Fruit fly (Drosophila melanogaster) whole organism, embryonic: Measurements from ENCODE around the gene SpdS.

Experiments
- ATbp ChIP-seq: fragments of 200-800 bp; sonication (Bioruptor generic); optimal IDR thresholded peaks from 2 replicates; lab custom pipeline; 2017; ENCODE audit warnings: missing biosample characterization, mild to moderate bottlenecking, missing genetic modification characterization, missing genetic modification reagents
- B-H1 ChIP-seq: fragments of 200-800 bp; sonication (Bioruptor generic); IDR thresholded peaks from 3 replicates; pipeline ENCODE4 v1.3.6; 2022; ENCODE audit warnings: missing biosample characterization, missing genetic modification characterization
- CG10274 ChIP-seq: fragments of 200-800 bp; sonication (Bioruptor generic); optimal IDR thresholded peaks from 3 replicates; lab custom pipeline; 2017; ENCODE audit warnings: missing biosample characterization, mild to moderate bottlenecking, missing genetic modification characterization
- CG10654 ChIP-seq: fragments of 200-800 bp; sonication (Bioruptor generic); optimal IDR thresholded peaks from 2 replicates; lab custom pipeline; 2016; ENCODE audit warnings: missing biosample characterization, missing genetic modification characterization
- CG13296 ChIP-seq: fragments of 200-800 bp; sonication (Bioruptor generic); optimal IDR thresholded peaks from 3 replicates; lab custom pipeline; 2018; ENCODE audit warnings: missing biosample characterization, mild to moderate bottlenecking, missing genetic modification characterization
- CG15011 ChIP-seq: fragments of 200-800 bp; sonication (Bioruptor generic); optimal IDR thresholded peaks from 3 replicates; lab custom pipeline; 2018; ENCODE audit warnings: missing biosample characterization, mild to moderate bottlenecking, missing genetic modification characterization
- CG17186 ChIP-seq: fragments of 200-800 bp; sonication (Bioruptor generic); optimal IDR thresholded peaks from 3 replicates; lab custom pipeline; 2017; ENCODE audit warnings: missing biosample characterization, missing genetic modification reagents, missing genetic modification characterization
- CG17328 ChIP-seq: fragments of 200-800 bp; sonication (Bioruptor generic); IDR thresholded peaks from 2 replicates; pipeline ENCODE4 v1.3.6; 2022; ENCODE audit warnings: missing biosample characterization, missing genetic modification characterization
- CG17829 ChIP-seq: fragments of 200-800 bp; optimal IDR thresholded peaks from 2 replicates; lab custom pipeline; 2019; ENCODE audit warnings: missing biosample characterization, mild to moderate bottlenecking, missing genetic modification characterization, moderate library complexity
- CG18476 ChIP-seq: fragments of 200-800 bp; sonication (Bioruptor generic); optimal IDR thresholded peaks from 2 replicates; lab custom pipeline; 2016; ENCODE audit warnings: missing biosample characterization, mild to moderate bottlenecking, missing genetic modification characterization
- CG2202 ChIP-seq: fragments of 200-800 bp; sonication (Bioruptor generic); optimal IDR thresholded peaks from 2 replicates; lab custom pipeline; 2018; ENCODE audit warnings: missing biosample characterization, mild to moderate bottlenecking, missing genetic modification characterization
- CG2875 ChIP-seq: fragments of 200-800 bp; sonication (Bioruptor generic); optimal IDR thresholded peaks from 2 replicates; lab custom pipeline; 2017; ENCODE audit warnings: missing biosample characterization, mild to moderate bottlenecking, missing genetic modification characterization, missing genetic modification reagents
- CG31365 ChIP-seq: fragments of 200-800 bp; sonication (Bioruptor generic); optimal IDR thresholded peaks from 2 replicates; lab custom pipeline; 2018; ENCODE audit warnings: missing biosample characterization, mild to moderate bottlenecking, missing genetic modification characterization
- CG4707 ChIP-seq: fragments of 200-800 bp; sonication (Bioruptor generic); optimal IDR thresholded peaks from 2 replicates; lab custom pipeline; 2018; ENCODE audit warnings: missing biosample characterization, mild to moderate bottlenecking, missing genetic modification characterization, moderate library complexity
- CG6765 ChIP-seq: fragments of 200-800 bp; sonication (Bioruptor generic); optimal IDR thresholded peaks from 3 replicates; lab custom pipeline; 2017; ENCODE audit warnings: missing biosample characterization, mild to moderate bottlenecking, missing genetic modification characterization
- CG7357 ChIP-seq: fragments of 200-800 bp; sonication (Bioruptor generic); IDR thresholded peaks from 3 replicates; pipeline ENCODE4 v1.3.6; 2022; ENCODE audit warnings: missing biosample characterization, missing genetic modification characterization
- CG7963 ChIP-seq: fragments of 200-800 bp; sonication (Bioruptor generic); IDR thresholded peaks from 3 replicates; pipeline ENCODE4 v1.3.6; 2022; ENCODE audit warnings: missing biosample characterization, missing genetic modification characterization; ENCODE audit not compliant: partially characterized antibody
- CG8765 ChIP-seq: fragments of 200-800 bp; sonication (Bioruptor generic); IDR thresholded peaks from 2 replicates; pipeline ENCODE4 v1.3.6; 2022; ENCODE audit warnings: missing biosample characterization, missing genetic modification characterization
- CG8944 ChIP-seq: fragments of 200-800 bp; sonication (Bioruptor generic); optimal IDR thresholded peaks from 3 replicates; lab custom pipeline; 2016; ENCODE audit warnings: missing biosample characterization, missing genetic modification characterization
- D19B ChIP-seq: fragments of 200-800 bp; sonication (Bioruptor generic); optimal IDR thresholded peaks from 2 replicates; lab custom pipeline; 2017; ENCODE audit warnings: missing biosample characterization, mild to moderate bottlenecking, missing genetic modification characterization
- Dbx ChIP-seq: fragments of 200-800 bp; sonication (Bioruptor generic); IDR thresholded peaks from 3 replicates; pipeline ENCODE4 v1.3.6; 2022; ENCODE audit warnings: missing biosample characterization, missing genetic modification characterization
- H15 ChIP-seq: fragments of 200-800 bp; sonication (Bioruptor generic); IDR thresholded peaks from 3 replicates; pipeline ENCODE4 v1.3.6; 2022; ENCODE audit warnings: missing biosample characterization, missing genetic modification characterization
- HHEX ChIP-seq: fragments of 200-800 bp; sonication (Bioruptor generic); optimal IDR thresholded peaks from 3 replicates; lab custom pipeline; 2017; ENCODE audit warnings: missing biosample characterization, mild to moderate bottlenecking, missing genetic modification characterization, missing genetic modification reagents
- Mrtf ChIP-seq: fragments of 200-800 bp; sonication (Bioruptor generic); IDR thresholded peaks from 3 replicates; pipeline ENCODE4 v1.3.6; 2022; ENCODE audit warnings: missing biosample characterization, missing genetic modification characterization
- NC2α ChIP-seq: fragments of 200-800 bp; sonication (Bioruptor generic); optimal IDR thresholded peaks from 2 replicates; lab custom pipeline; 2016; ENCODE audit warnings: missing biosample characterization, missing genetic modification characterization
- NFAT ChIP-seq: fragments of 200-800 bp; sonication (Bioruptor generic); IDR thresholded peaks from 2 replicates; pipeline ENCODE4 v1.3.6; 2022; ENCODE audit warnings: missing biosample characterization, missing genetic modification characterization
- Scr ChIP-seq: fragments of 200-800 bp; sonication (Bioruptor generic); IDR thresholded peaks from 2 replicates; pipeline ENCODE4 v1.3.6; 2022; ENCODE audit warnings: missing biosample characterization, missing genetic modification characterization; ENCODE audit not compliant: partially characterized antibody
- TFAM ChIP-seq: fragments of 200-800 bp; sonication (Bioruptor generic); optimal IDR thresholded peaks from 2 replicates; lab custom pipeline; 2017; ENCODE audit warnings: missing biosample characterization, missing genetic modification characterization, inconsistent platforms
- al ChIP-seq: fragments of 200-800 bp; sonication (Bioruptor generic); IDR thresholded peaks from 2 replicates; pipeline ENCODE4 v1.3.6; 2022; ENCODE audit warnings: missing biosample characterization, missing genetic modification characterization
- amos ChIP-seq: fragments of 200-800 bp; sonication (Bioruptor generic); IDR thresholded peaks from 2 replicates; pipeline ENCODE4 v1.3.6; 2022; ENCODE audit warnings: missing biosample characterization, missing genetic modification characterization; ENCODE audit not compliant: partially characterized antibody
- ara ChIP-seq: fragments of 200-800 bp; sonication (Bioruptor generic); IDR thresholded peaks from 2 replicates; pipeline ENCODE4 v1.3.6; 2022; ENCODE audit warnings: missing biosample characterization, missing genetic modification characterization
- bbx ChIP-seq: fragments of 200-800 bp; sonication (Bioruptor generic); IDR thresholded peaks from 2 replicates; pipeline ENCODE4 v1.3.6; 2022; ENCODE audit warnings: missing biosample characterization, missing genetic modification characterization; ENCODE audit not compliant: partially characterized antibody
- br ChIP-seq: fragments of >200 bp; optimal IDR thresholded peaks from 2 replicates; lab custom pipeline; 2017
- bsh ChIP-seq, 2 experiments: fragments of 200-800 bp; sonication (Bioruptor generic); optimal IDR thresholded peaks; 2 replicates each; lab custom pipeline; 2017 to 2018; ENCODE audit warnings: mild to moderate bottlenecking in 2 of 2, missing biosample characterization in 2 of 2, missing genetic modification characterization in 2 of 2, moderate library complexity in 1 of 2
- btn ChIP-seq: fragments of 200-800 bp; sonication (Bioruptor generic); optimal IDR thresholded peaks from 2 replicates; lab custom pipeline; 2016; ENCODE audit warnings: missing biosample characterization, missing genetic modification characterization
- caup ChIP-seq: fragments of 200-800 bp; sonication (Bioruptor generic); optimal IDR thresholded peaks from 3 replicates; lab custom pipeline; 2017; ENCODE audit warnings: missing biosample characterization, mild to moderate bottlenecking, missing genetic modification characterization, moderate library complexity; ENCODE audit not compliant: severe bottlenecking
- dati ChIP-seq: fragments of 200-800 bp; sonication (Bioruptor generic); IDR thresholded peaks from 2 replicates; pipeline ENCODE4 v1.3.6; 2022; ENCODE audit warnings: missing biosample characterization, missing genetic modification characterization
- dm ChIP-seq: fragments of 200-800 bp; sonication (Bioruptor generic); optimal IDR thresholded peaks from 3 replicates; lab custom pipeline; 2016; ENCODE audit warnings: missing biosample characterization, missing genetic modification characterization
- ems ChIP-seq: fragments of 200-800 bp; sonication (Bioruptor generic); optimal IDR thresholded peaks from 3 replicates; lab custom pipeline; 2016; ENCODE audit warnings: missing biosample characterization, missing genetic modification characterization
- grau ChIP-seq: fragments of 200-800 bp; optimal IDR thresholded peaks from 3 replicates; lab custom pipeline; 2019; ENCODE audit warnings: missing biosample characterization, mild to moderate bottlenecking, missing genetic modification characterization, moderate library complexity
- hkb ChIP-seq, 2 experiments: fragments of 200-800 bp in 1 of 2; fragments of >200 bp in 1 of 2; sonication (Bioruptor generic) in 1 of 2; IDR thresholded peaks in 1 of 2; optimal IDR thresholded peaks in 1 of 2; 2 replicates each; pipeline versions ENCODE4 v1.3.6 to Lab custom; 2017 to 2022; ENCODE audit warnings: missing biosample characterization in 1 of 2, missing genetic modification characterization in 1 of 2
- peb ChIP-seq: fragments of 200-800 bp; sonication (Bioruptor generic); IDR thresholded peaks from 2 replicates; pipeline ENCODE4 v1.3.6; 2022; ENCODE audit warnings: missing biosample characterization, missing genetic modification characterization
- prd ChIP-seq, 3 experiments: fragments of >200 bp in 2 of 3; fragments of 200-800 bp in 1 of 3; sonication (Bioruptor generic) in 1 of 3; optimal IDR thresholded peaks in 2 of 3; IDR thresholded peaks in 1 of 3; 2 replicates in 2 of 3; 3 replicates in 1 of 3; pipeline versions ENCODE4 v1.3.6 to Lab custom; 2017 to 2022; ENCODE audit warnings: missing biosample characterization in 1 of 3, missing genetic modification characterization in 1 of 3
- sc ChIP-seq, 3 experiments: fragments of >200 bp in 2 of 3; fragments of 200-800 bp in 1 of 3; sonication (Bioruptor generic) in 1 of 3; optimal IDR thresholded peaks; 2 replicates in 2 of 3; 3 replicates in 1 of 3; lab custom pipeline; 2017; ENCODE audit warnings: mild to moderate bottlenecking in 1 of 3, missing biosample characterization in 1 of 3, missing genetic modification characterization in 1 of 3, missing genetic modification reagents in 1 of 3
- slbo ChIP-seq: fragments of 200-800 bp; sonication (Bioruptor generic); IDR thresholded peaks from 2 replicates; pipeline ENCODE4 v1.3.6; 2022; ENCODE audit warnings: missing biosample characterization, missing genetic modification characterization
- slou ChIP-seq: fragments of 200-800 bp; sonication (Bioruptor generic); optimal IDR thresholded peaks from 3 replicates; lab custom pipeline; 2016; ENCODE audit warnings: missing biosample characterization, missing genetic modification characterization
- tio ChIP-seq: fragments of 200-800 bp; sonication (Bioruptor generic); optimal IDR thresholded peaks from 2 replicates; lab custom pipeline; 2017; ENCODE audit warnings: missing biosample characterization, missing genetic modification characterization, inconsistent platforms
- tup ChIP-seq: fragments of 200-800 bp; sonication (Bioruptor generic); optimal IDR thresholded peaks from 2 replicates; lab custom pipeline; 2016; ENCODE audit warnings: missing biosample characterization, mild to moderate bottlenecking, missing genetic modification characterization, moderate library complexity
- tx ChIP-seq: fragments of 200-800 bp; sonication (Bioruptor generic); optimal IDR thresholded peaks from 2 replicates; lab custom pipeline; 2016; ENCODE audit warnings: missing biosample characterization, missing genetic modification characterization

SpdS gene

DNA sequence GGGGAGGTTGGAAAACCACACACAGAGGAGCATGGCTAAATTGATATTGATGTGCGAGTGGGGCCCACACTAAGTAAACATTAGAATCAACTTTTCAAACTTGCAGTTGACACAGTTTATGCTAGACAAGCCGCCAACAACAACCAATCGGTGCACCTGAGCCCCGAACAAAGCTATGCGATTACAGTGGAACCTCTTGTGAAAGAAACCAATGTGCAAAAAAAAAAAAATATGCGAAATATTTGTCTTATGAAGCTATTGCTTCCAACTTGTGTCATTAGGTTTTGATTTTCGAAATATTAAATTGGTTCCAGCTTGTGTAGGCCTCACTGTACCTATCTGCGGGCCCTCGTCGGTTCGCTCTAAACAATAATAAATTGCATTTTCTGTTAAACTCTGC, 13.1 kb upstream of the SpdS start (continued):
- TF ChIP-seq dm (GFP tag; lab: Kevin White, UChicago), result peak; percentile 2
- TF ChIP-seq CG17328 (GFP tag; lab: Robert Waterston, UW), result peak; percentile 88
- TF ChIP-seq peb (GFP tag; lab: Robert Waterston, UW), result peak; percentile 71
- TF ChIP-seq sc (optimal IDR thresholded peaks at IDR 0.05; lab: Kevin White, UChicago), result no peak
- peak; percentile 32 for TF ChIP-seq sc (GFP tag; optimal IDR thresholded peaks at IDR 0.05; lab: Kevin White, UChicago)
- no peak for TF ChIP-seq bbx
- peak; percentile 70 for TF ChIP-seq dati (GFP tag; lab: Robert Waterston, UW)
- TF ChIP-seq NFAT (GFP tag; lab: Robert Waterston, UW), result peak; percentile 53
- peak; percentile 61 for TF ChIP-seq B-H1 (GFP tag; lab: Robert Waterston, UW)
- TF ChIP-seq tx (GFP tag; lab: Kevin White, UChicago), result peak; percentile 50
- TF ChIP-seq CG17829 (tag; lab: Kevin White, UChicago), result peak; percentile 65
- no peak for TF ChIP-seq br (lab: Kevin White, UChicago)
- no peak for TF ChIP-seq CG15011 (GFP tag; lab: Kevin White, UChicago)
- peak; percentile 42 for TF ChIP-seq tio (GFP tag; lab: Kevin White, UChicago)
- peak in 1 of 2 experiments; percentile 87 for TF ChIP-seq bsh (GFP tag; optimal IDR thresholded peaks at IDR 0.05; lab: Kevin White, UChicago)
- peak; percentile 35 for TF ChIP-seq CG17186 (GFP tag; lab: Kevin White, UChicago)
- peak; percentile 10 for TF ChIP-seq slou
- peak; percentile 74 for TF ChIP-seq ATbp (GFP tag; lab: Kevin White, UChicago)
- TF ChIP-seq H15, result peak; percentile 79
- TF ChIP-seq CG6765 (GFP tag; lab: Kevin White, UChicago), result no peak
- peak; percentile 45 for TF ChIP-seq caup
- TF ChIP-seq CG8765 (GFP tag; lab: Robert Waterston, UW), result 0 out of 2 replicates have a peak, but pooled peaks have one; percentile 52
- TF ChIP-seq CG13296 (GFP tag; lab: Kevin White, UChicago), result peak; percentile 41
- peak; percentile 90 for TF ChIP-seq grau
- peak; percentile 44 for TF ChIP-seq CG8944 (GFP tag; lab: Kevin White, UChicago)
- TF ChIP-seq HHEX (GFP tag; lab: Kevin White, UChicago), result peak; percentile 60
- TF ChIP-seq CG31365 (tag; lab: Kevin White, UChicago), result peak; percentile 27
- peak; percentile 22 for TF ChIP-seq tup (GFP tag; lab: Kevin White, UChicago)
- TF ChIP-seq CG4707 (GFP tag; lab: Kevin White, UChicago), result peak; percentile 48
- TF ChIP-seq CG2202 (tag; lab: Kevin White, UChicago), result peak; percentile 45
- TF ChIP-seq CG18476, result peak; percentile 46
- peak; percentile 28 for TF ChIP-seq D19B (GFP tag; lab: Kevin White, UChicago)
- peak; percentile 58 for TF ChIP-seq ems
- TF ChIP-seq Dbx, result 0 out of 3 replicates have a peak, but pooled peaks have one; percentile 43
- no peak for TF ChIP-seq amos
- peak; percentile 57; the same call in 1 of the 3 replicates for TF ChIP-seq CG7357 (GFP tag; lab: Robert Waterston, UW)
- no peak for TF ChIP-seq Scr (GFP tag; lab: Robert Waterston, UW)
- TF ChIP-seq NC2α (GFP tag; lab: Kevin White, UChicago), result peak; percentile 36
- TF ChIP-seq CG7963, result no peak
- no peak for TF ChIP-seq prd (optimal IDR thresholded peaks at IDR 0.05; lab: Kevin White, UChicago)
- peak; percentile 91 for TF ChIP-seq prd (GFP tag; IDR thresholded peaks at IDR 0.05; lab: Robert Waterston, UW)
- TF ChIP-seq ara (GFP tag; lab: Robert Waterston, UW), result peak; percentile 79
- peak; percentile 59 for TF ChIP-seq CG2875 (GFP tag; lab: Kevin White, UChicago)
- peak; percentile 24 for TF ChIP-seq CG10274 (GFP tag; lab: Kevin White, UChicago)
- TF ChIP-seq btn, result peak; percentile 38
- TF ChIP-seq CG10654 (GFP tag; lab: Kevin White, UChicago), result peak; percentile 39
- no peak for TF ChIP-seq hkb (optimal IDR thresholded peaks at IDR 0.05; lab: Kevin White, UChicago)
- TF ChIP-seq hkb (GFP tag; IDR thresholded peaks at IDR 0.05; lab: Robert Waterston, UW), result peak; percentile 83
- TF ChIP-seq TFAM (GFP tag; lab: Kevin White, UChicago), result no peak
- TF ChIP-seq al (GFP tag; lab: Robert Waterston, UW), result no peak
- TF ChIP-seq slbo (GFP tag; lab: Robert Waterston, UW), result peak; percentile 80
- peak; percentile 79 for TF ChIP-seq Mrtf
